Fruit fly (Drosophila melanogaster) whole organism, wandering third instar larva: ENCODE data around the gene Oseg4.
A peak's percentile ranks its signal among the peaks of the same experiment; 100 is the strongest.

Source experiments
- Abd-B ChIP-seq: fragments of >200 bp; optimal IDR thresholded peaks from 2 replicates; lab custom pipeline; 2017; ENCODE audit warnings: missing biosample characterization, missing genetic modification characterization
- CG32264 ChIP-seq: fragments of 200-800 bp; sonication (Bioruptor generic); optimal IDR thresholded peaks from 2 replicates; lab custom pipeline; 2016; ENCODE audit warnings: missing biosample characterization, missing genetic modification characterization
- CG9705 ChIP-seq: fragments of 200-800 bp; sonication (Bioruptor generic); optimal IDR thresholded peaks from 2 replicates; lab custom pipeline; 2018; ENCODE audit warnings: missing biosample characterization, mild to moderate bottlenecking, missing genetic modification characterization
- CrebA ChIP-seq: fragments of 200-800 bp; sonication (Bioruptor generic); optimal IDR thresholded peaks from 2 replicates; lab custom pipeline; 2016; ENCODE audit warnings: missing biosample characterization, mild to moderate bottlenecking, missing genetic modification characterization, borderline replicate concordance
- Dfd ChIP-seq: fragments of >200 bp; optimal IDR thresholded peaks from 2 replicates; lab custom pipeline; 2017; ENCODE audit warnings: missing biosample characterization, missing genetic modification characterization
- Dif ChIP-seq: fragments of 200-275, 200-300 bp; sonication (Bioruptor generic); optimal IDR thresholded peaks from 2 replicates; lab custom pipeline; 2018; ENCODE audit warnings: missing biosample characterization, missing genetic modification characterization; ENCODE audit not compliant: partially characterized antibody
- GATAd ChIP-seq: sonication (Bioruptor generic); optimal IDR thresholded peaks from 2 replicates; lab custom pipeline; 2016; ENCODE audit warnings: missing biosample characterization, missing genetic modification characterization
- HLH106 ChIP-seq: fragments of 200-800 bp; optimal IDR thresholded peaks from 3 replicates; lab custom pipeline; 2019; ENCODE audit warnings: missing biosample characterization, mild to moderate bottlenecking, missing genetic modification characterization, moderate library complexity
- Hnf4 ChIP-seq: fragments of 200-800 bp; sonication (Bioruptor generic); optimal IDR thresholded peaks from 2 replicates; lab custom pipeline; 2016; ENCODE audit warnings: missing biosample characterization, mild to moderate bottlenecking, missing genetic modification characterization
- Hr78 ChIP-seq: fragments of >200 bp; optimal IDR thresholded peaks from 2 replicates; lab custom pipeline; 2017; ENCODE audit warnings: missing biosample characterization, missing genetic modification characterization
- Jra ChIP-seq: sonication (Bioruptor generic); optimal IDR thresholded peaks from 2 replicates; lab custom pipeline; 2016; ENCODE audit warnings: missing biosample characterization, missing genetic modification characterization
- Mio ChIP-seq: sonication (Bioruptor generic); optimal IDR thresholded peaks from 2 replicates; lab custom pipeline; 2016; ENCODE audit warnings: missing biosample characterization, missing genetic modification characterization
- Myc ChIP-seq: fragments of >200 bp; optimal IDR thresholded peaks from 2 replicates; lab custom pipeline; 2017
- N ChIP-seq: fragments of >200 bp; optimal IDR thresholded peaks from 2 replicates; lab custom pipeline; 2018; ENCODE audit warnings: missing biosample characterization, missing external identifiers, missing genetic modification characterization
- OdsH ChIP-seq: fragments of 200-800 bp; sonication (Bioruptor generic); optimal IDR thresholded peaks from 2 replicates; lab custom pipeline; 2016; ENCODE audit warnings: missing biosample characterization, mild to moderate bottlenecking, missing genetic modification characterization
- Rel ChIP-seq, 2 experiments: fragments of 200-800 bp; sonication (Bioruptor generic) in 1 of 2; optimal IDR thresholded peaks; 2 replicates in 1 of 2; 3 replicates in 1 of 2; lab custom pipeline; 2016 to 2019; ENCODE audit warnings: mild to moderate bottlenecking in 2 of 2, missing biosample characterization in 2 of 2, missing genetic modification characterization in 2 of 2, moderate library complexity in 1 of 2
- Sp1 ChIP-seq: fragments of 200-800 bp; sonication (Bioruptor generic); optimal IDR thresholded peaks from 3 replicates; lab custom pipeline; 2019; ENCODE audit warnings: missing biosample characterization, mild to moderate bottlenecking, missing genetic modification characterization, moderate library complexity
- Vsx2 ChIP-seq: fragments of 200-300, 225-300 bp; sonication (Bioruptor generic); optimal IDR thresholded peaks from 2 replicates; lab custom pipeline; 2018; ENCODE audit warnings: missing biosample characterization, missing genetic modification characterization; ENCODE audit not compliant: partially characterized antibody
- br ChIP-seq: fragments of 200-800 bp; sonication (Bioruptor generic); optimal IDR thresholded peaks from 2 replicates; lab custom pipeline; 2016; ENCODE audit warnings: missing biosample characterization, missing genetic modification characterization
- brk ChIP-seq: fragments of 200-800 bp; sonication (Bioruptor generic); optimal IDR thresholded peaks from 2 replicates; lab custom pipeline; 2016; ENCODE audit warnings: missing biosample characterization, mild to moderate bottlenecking, missing genetic modification characterization
- dl ChIP-seq, 2 experiments: fragments of 175-275, 200-275 bp in 1 of 2; fragments of 200-275 bp in 1 of 2; sonication (Bioruptor generic); optimal IDR thresholded peaks; lab custom pipeline; 2018; ENCODE audit warnings: mild to moderate bottlenecking in 2 of 2, missing biosample characterization in 2 of 2, missing genetic modification characterization in 2 of 2, moderate library complexity in 2 of 2; ENCODE audit not compliant: partially characterized antibody in 2 of 2, insufficient read depth in 1 of 2
- dmrt93B ChIP-seq: fragments of 200-800 bp; sonication (Bioruptor generic); optimal IDR thresholded peaks from 2 replicates; lab custom pipeline; 2018; ENCODE audit warnings: missing biosample characterization, mild to moderate bottlenecking, missing genetic modification characterization
- dsf ChIP-seq: sonication (Bioruptor generic); optimal IDR thresholded peaks from 2 replicates; lab custom pipeline; 2016; ENCODE audit warnings: missing biosample characterization, missing genetic modification characterization, borderline replicate concordance
- ey ChIP-seq: fragments of 200-800 bp; sonication (Bioruptor generic); optimal IDR thresholded peaks from 2 replicates; lab custom pipeline; 2016; ENCODE audit warnings: missing biosample characterization, missing genetic modification characterization
- foxo ChIP-seq, 2 experiments: fragments of 200-800 bp; sonication (Bioruptor generic); optimal IDR thresholded peaks; 2 replicates in 1 of 2; 3 replicates in 1 of 2; lab custom pipeline; 2016 to 2017; ENCODE audit warnings: missing biosample characterization in 2 of 2, missing genetic modification characterization in 2 of 2
- fru ChIP-seq: fragments of 200-800 bp; sonication (Bioruptor generic); optimal IDR thresholded peaks from 3 replicates; lab custom pipeline; 2016; ENCODE audit warnings: missing biosample characterization, mild to moderate bottlenecking, missing genetic modification characterization
- h ChIP-seq: fragments of 200-800 bp; sonication (Bioruptor generic); optimal IDR thresholded peaks from 3 replicates; lab custom pipeline; 2016; ENCODE audit warnings: missing biosample characterization, mild to moderate bottlenecking, missing genetic modification characterization
- jim ChIP-seq: fragments of 175-275, 200-325 bp; sonication (Bioruptor generic); optimal IDR thresholded peaks from 2 replicates; lab custom pipeline; 2016; ENCODE audit warnings: missing biosample characterization, mild to moderate bottlenecking, missing genetic modification characterization
- pan ChIP-seq: fragments of >200 bp; optimal IDR thresholded peaks from 2 replicates; lab custom pipeline; 2017
- psq ChIP-seq: fragments of 200-800 bp; sonication (Bioruptor generic); optimal IDR thresholded peaks from 3 replicates; lab custom pipeline; 2017; ENCODE audit warnings: missing biosample characterization, mild to moderate bottlenecking, missing genetic modification characterization, moderate library complexity
- rgr ChIP-seq: fragments of 200-800 bp; sonication (Bioruptor generic); optimal IDR thresholded peaks from 3 replicates; lab custom pipeline; 2016; ENCODE audit warnings: missing biosample characterization, mild to moderate bottlenecking, missing genetic modification characterization
- sage ChIP-seq: fragments of 200-800 bp; sonication (Bioruptor generic); optimal IDR thresholded peaks from 2 replicates; lab custom pipeline; 2016; ENCODE audit warnings: missing biosample characterization, mild to moderate bottlenecking, missing genetic modification characterization
- sv ChIP-seq: fragments of 200-800 bp; sonication (Bioruptor generic); optimal IDR thresholded peaks from 3 replicates; lab custom pipeline; 2016; ENCODE audit warnings: missing biosample characterization, missing genetic modification characterization
- usp ChIP-seq: fragments of >200 bp; optimal IDR thresholded peaks from 2 replicates; lab custom pipeline; 2017; ENCODE audit warnings: missing biosample characterization, missing genetic modification characterization
- woc ChIP-seq: sonication (Bioruptor generic); optimal IDR thresholded peaks from 2 replicates; lab custom pipeline; 2016; ENCODE audit warnings: missing biosample characterization, mild to moderate bottlenecking, missing genetic modification characterization

The Oseg4 gene

DNA sequence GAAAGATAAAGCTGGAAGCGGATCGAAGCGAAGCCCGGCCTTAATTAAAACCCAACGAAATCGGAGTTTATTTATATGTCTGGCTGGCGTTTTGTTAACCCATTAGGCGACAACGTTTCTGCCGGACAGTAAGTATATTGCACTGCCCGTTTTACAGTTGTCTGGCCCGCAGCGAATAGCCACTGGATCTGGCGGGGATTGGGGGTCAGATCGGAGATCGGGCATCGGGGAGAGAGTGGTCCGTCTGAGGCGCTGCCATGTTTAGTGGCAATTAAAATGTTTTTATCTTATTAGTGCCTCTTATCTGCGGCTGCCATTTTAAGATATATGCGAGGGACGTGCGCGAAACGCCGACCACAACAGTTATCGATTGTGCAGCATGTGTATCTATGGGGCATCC, 26.4 kb downstream of the Oseg4 start:
- no peak for TF ChIP-seq jim (GFP tag; lab: Kevin White, UChicago)
- no peak for TF ChIP-seq br (GFP tag; lab: Kevin White, UChicago)
- no peak for TF ChIP-seq foxo (GFP tag; optimal IDR thresholded peaks at IDR 0.05; lab: Kevin White, UChicago)
- TF ChIP-seq usp = no peak
- no peak for TF ChIP-seq sv (GFP tag; lab: Kevin White, UChicago)
- no peak for TF ChIP-seq rgr (GFP tag; lab: Kevin White, UChicago)
- TF ChIP-seq Abd-B (GFP tag; lab: Kevin White, UChicago) = no peak
- no peak for TF ChIP-seq sage (GFP tag; lab: Kevin White, UChicago)
- TF ChIP-seq dl (GFP tag; optimal IDR thresholded peaks at IDR 0.05; lab: Kevin White, UChicago; ENCODE audit: insufficient read depth in 1 of 2, partially characterized antibody in 2 of 2) = no peak
- no peak for TF ChIP-seq brk (GFP tag; lab: Kevin White, UChicago)
- TF ChIP-seq Mio (GFP tag; lab: Kevin White, UChicago) = no peak
- TF ChIP-seq Dif = no peak
- no peak for TF ChIP-seq dmrt93B (GFP tag; lab: Kevin White, UChicago)
- TF ChIP-seq Hr78 (GFP tag; lab: Kevin White, UChicago) = no peak
- no peak for TF ChIP-seq CrebA (GFP tag; lab: Kevin White, UChicago)

dm6 chr3L:1702367-1702927, 33.1 kb downstream of the Oseg4 start, which contains the start of gene CG13931:
CG13931 (minus strand) TSS chr3L:1702407.
- TF ChIP-seq rgr (GFP tag; lab: Kevin White, UChicago) (peak; percentile 31), CG9705 (no peak), HLH106 (peak; percentile 22), ey (peak; percentile 31), Sp1 (GFP tag; lab: Kevin White, UChicago) (peak; percentile 29), dmrt93B (GFP tag; lab: Kevin White, UChicago) (peak; percentile 13), pan (lab: Kevin White, UChicago) (no peak), br (GFP tag; lab: Kevin White, UChicago) (peak; percentile 28), dl (GFP tag; optimal IDR thresholded peaks at IDR 0.05; lab: Kevin White, UChicago; ENCODE audit: insufficient read depth in 1 of 2, partially characterized antibody in 2 of 2) (no peak), foxo (GFP tag; optimal IDR thresholded peaks at IDR 0.05; lab: Kevin White, UChicago) (peak in 1 of 2 experiments; percentile 41), fru (GFP tag; lab: Kevin White, UChicago) (peak; percentile 16), h (GFP tag; lab: Kevin White, UChicago) (peak; percentile 28), OdsH (GFP tag; lab: Kevin White, UChicago) (peak; percentile 16), Vsx2 (GFP tag; lab: Kevin White, UChicago) (no peak)

- TF ChIP-seq psq (GFP tag; lab: Kevin White, UChicago) = no peak
- no peak for TF ChIP-seq br (GFP tag; lab: Kevin White, UChicago)
- TF ChIP-seq Jra (GFP tag; lab: Kevin White, UChicago) = no peak
- TF ChIP-seq Myc (lab: Kevin White, UChicago) = no peak
- no peak for TF ChIP-seq foxo (GFP tag; optimal IDR thresholded peaks at IDR 0.05; lab: Kevin White, UChicago)
- TF ChIP-seq fru (GFP tag; lab: Kevin White, UChicago) = no peak
These were observed 41.2 kb downstream of the Oseg4 start, which contains the start of gene CG12011 for dm6 chr3L:1694317-1694716. CG12011 (plus strand) TSS chr3L:1694617.

DNA sequence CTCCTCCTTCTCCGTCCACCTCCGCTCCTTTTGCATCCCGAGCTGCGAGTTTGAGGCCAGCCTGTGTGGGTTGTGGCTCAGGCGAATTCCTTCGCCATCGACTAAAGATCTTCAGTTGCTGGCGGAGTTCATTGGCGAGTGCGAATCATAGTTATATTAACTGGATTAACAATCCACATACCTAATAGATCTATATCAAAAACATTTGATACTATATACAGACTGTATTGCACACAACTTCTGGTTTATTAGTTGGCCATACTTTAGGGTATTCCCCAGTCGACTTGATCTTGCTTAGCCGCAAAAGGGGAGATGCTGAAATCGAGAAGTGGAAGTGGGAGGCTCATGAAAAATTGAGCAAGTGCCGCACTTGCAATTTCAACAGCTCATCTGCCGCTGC, 42.7 kb downstream of the Oseg4 start:
- TF ChIP-seq Dfd (no peak), h (GFP tag; lab: Kevin White, UChicago) (peak; percentile 37), Vsx2 (GFP tag; lab: Kevin White, UChicago) (no peak), Abd-B (GFP tag; lab: Kevin White, UChicago) (no peak)

DNA sequence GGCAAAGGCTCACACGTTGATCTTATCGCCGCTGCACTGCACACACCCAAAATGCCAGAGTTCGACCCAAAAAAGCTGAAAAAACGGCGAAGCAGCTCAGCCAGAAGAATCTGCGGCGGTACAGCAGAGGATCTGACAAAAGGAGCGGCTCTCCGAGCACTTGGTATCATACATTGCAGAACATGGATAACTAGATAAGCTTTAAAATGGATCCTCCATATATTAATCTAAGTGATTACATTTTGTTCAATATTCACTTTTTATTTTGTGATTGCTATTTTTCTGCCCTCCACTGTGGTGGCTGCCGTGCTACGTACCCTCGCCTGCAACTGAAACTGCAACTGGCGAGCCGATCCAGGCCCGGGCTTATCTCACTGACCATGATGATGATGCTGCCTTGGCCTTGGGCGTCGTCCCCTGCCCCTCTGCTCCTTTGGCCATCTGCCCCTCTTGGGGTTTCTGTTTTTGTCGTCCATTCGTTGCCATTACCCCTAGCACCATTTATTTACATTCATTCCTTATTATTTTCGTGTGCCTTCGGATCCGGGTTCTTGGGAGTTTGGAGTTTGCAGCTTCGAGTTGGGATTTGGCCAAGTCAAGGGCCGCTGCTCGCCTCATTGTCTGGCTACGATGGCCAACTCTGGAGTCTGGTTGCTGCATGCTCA, 43.3 kb downstream of the Oseg4 start:
- TF ChIP-seq foxo (GFP tag; optimal IDR thresholded peaks at IDR 0.05; lab: Kevin White, UChicago) (peak; percentile 23 to 91), h (GFP tag; lab: Kevin White, UChicago) (peak; percentile 84), GATAd (GFP tag; lab: Kevin White, UChicago) (no peak), psq (GFP tag; lab: Kevin White, UChicago) (peak; percentile 95), Rel (GFP tag; optimal IDR thresholded peaks at IDR 0.05; lab: Kevin White, UChicago) (peak; percentile 24), Rel (tag; optimal IDR thresholded peaks at IDR 0.05; lab: Kevin White, UChicago) (peak; percentile 22), ey (peak; percentile 90), Vsx2 (GFP tag; lab: Kevin White, UChicago) (no peak), woc (peak; percentile 86), CG32264 (GFP tag; lab: Kevin White, UChicago) (peak; percentile 79), fru (GFP tag; lab: Kevin White, UChicago) (peak; percentile 94), CG9705 (peak; percentile 68), HLH106 (peak; percentile 85), rgr (GFP tag; lab: Kevin White, UChicago) (peak; percentile 91), dsf (GFP tag; lab: Kevin White, UChicago) (peak; percentile 38), sage (GFP tag; lab: Kevin White, UChicago) (peak; percentile 51), OdsH (GFP tag; lab: Kevin White, UChicago) (peak; percentile 91), Jra (GFP tag; lab: Kevin White, UChicago) (peak; percentile 55), N (GFP tag; lab: Kevin White, UChicago) (no peak), CrebA (GFP tag; lab: Kevin White, UChicago) (peak; percentile 33), Sp1 (GFP tag; lab: Kevin White, UChicago) (peak; percentile 88), br (GFP tag; lab: Kevin White, UChicago) (peak; percentile 93), sv (GFP tag; lab: Kevin White, UChicago) (no peak), brk (GFP tag; lab: Kevin White, UChicago) (peak; percentile 66), Hnf4 (GFP tag; lab: Kevin White, UChicago) (peak; percentile 78), jim (GFP tag; lab: Kevin White, UChicago) (no peak)
